Worm (Caenorhabditis elegans) whole organism, late embryonic: ENCODE measurements around the gene magu-2.

Experiments
- K09A11.1 ChIP-seq: sonication (generic microtip); optimal IDR thresholded peaks from 2 replicates; lab custom pipeline; 2017; ENCODE audit warnings: antibody characterized with exemption, mild to moderate bottlenecking, missing genetic modification characterization, missing compliant biosample characterization; ENCODE audit not compliant: insufficient read depth
- che-1 ChIP-seq: sonication (generic microtip); optimal IDR thresholded peaks from 2 replicates; lab custom pipeline; 2016; ENCODE audit warnings: mild to moderate bottlenecking, missing genetic modification characterization, missing compliant biosample characterization
- mec-3 ChIP-seq: sonication (generic microtip); optimal IDR thresholded peaks from 2 replicates; lab custom pipeline; 2016; ENCODE audit warnings: borderline replicate concordance, missing genetic modification characterization, missing compliant biosample characterization
- nhr-11 ChIP-seq: fragments of 150-350 bp; optimal IDR thresholded peaks from 2 replicates; lab custom pipeline; 2014; ENCODE audit warnings: missing biosample characterization, missing genetic modification characterization
- pha-4 ChIP-seq: fragments of 150-350 bp; optimal IDR thresholded peaks from 2 replicates; lab custom pipeline; 2018; ENCODE audit warnings: missing biosample characterization, missing genetic modification reagents, missing genetic modification characterization
- pqm-1 ChIP-seq: sonication (generic microtip); optimal IDR thresholded peaks from 2 replicates; lab custom pipeline; 2016; ENCODE audit warnings: missing genetic modification characterization, missing compliant biosample characterization
- unc-55 ChIP-seq: sonication (generic microtip); optimal IDR thresholded peaks from 2 replicates; lab custom pipeline; 2017; ENCODE audit warnings: missing biosample characterization, missing genetic modification reagents, missing genetic modification characterization

- TF ChIP-seq pha-4 (tag; lab: Kevin White, UChicago) (no peak), unc-55 (GFP tag; lab: Kevin White, UChicago) (no peak), che-1 (tag; lab: Kevin White, UChicago) (no peak), K09A11.1 (tag; lab: Kevin White, UChicago) (no peak), pqm-1 (tag; lab: Kevin White, UChicago) (no peak), nhr-11 (tag; lab: Kevin White, UChicago) (no peak), mec-3 (tag; lab: Kevin White, UChicago) (no peak)
Observed at ce11 chrV:8800978-8801559, at the start of gene magu-2.
